Worm (Caenorhabditis elegans) whole organism, late embryonic: ENCODE data around the gene casy-1.

Experiments
- C38D4.7 ChIP-seq: fragments of 200-800 bp; sonication (Bioruptor generic); optimal IDR thresholded peaks from 2 replicates; lab custom pipeline; 2018; ENCODE audit warnings: mild to moderate bottlenecking, missing genetic modification characterization, moderate library complexity, missing compliant biosample characterization
- F13H6.1 ChIP-seq: sonication (generic microtip); optimal IDR thresholded peaks from 2 replicates; lab custom pipeline; 2016; ENCODE audit warnings: missing genetic modification characterization, missing compliant biosample characterization
- K09A11.1 ChIP-seq: sonication (generic microtip); optimal IDR thresholded peaks from 2 replicates; lab custom pipeline; 2017; ENCODE audit warnings: antibody characterized with exemption, mild to moderate bottlenecking, missing genetic modification characterization, missing compliant biosample characterization; ENCODE audit not compliant: insufficient read depth
- ahr-1 ChIP-seq: sonication (generic microtip); optimal IDR thresholded peaks from 2 replicates; lab custom pipeline; 2016; ENCODE audit warnings: missing genetic modification characterization, missing compliant biosample characterization
- ama-1 ChIP-seq: fragments of 150-350 bp; optimal IDR thresholded peaks from 2 replicates; lab custom pipeline; 2014
- ceh-14 ChIP-seq: sonication (generic microtip); optimal IDR thresholded peaks from 2 replicates; lab custom pipeline; 2016; ENCODE audit warnings: missing genotype, missing genetic modification characterization, missing compliant biosample characterization
- ceh-18 ChIP-seq: sonication (generic microtip); optimal IDR thresholded peaks from 2 replicates; lab custom pipeline; 2016; ENCODE audit warnings: missing genetic modification characterization, missing compliant biosample characterization
- ceh-19 ChIP-seq: fragments of 200-800 bp; sonication (Bioruptor generic); optimal IDR thresholded peaks from 2 replicates; lab custom pipeline; 2018; ENCODE audit warnings: mild to moderate bottlenecking, missing genetic modification characterization, missing compliant biosample characterization
- ceh-2 ChIP-seq: sonication (generic microtip); optimal IDR thresholded peaks from 2 replicates; lab custom pipeline; 2016; ENCODE audit warnings: missing genotype, missing genetic modification characterization, missing compliant biosample characterization
- ceh-22 ChIP-seq: sonication (generic microtip); optimal IDR thresholded peaks from 2 replicates; lab custom pipeline; 2017; ENCODE audit warnings: missing biosample characterization, missing genetic modification characterization
- ceh-24 ChIP-seq: sonication (generic microtip); optimal IDR thresholded peaks from 2 replicates; lab custom pipeline; 2016; ENCODE audit warnings: mild to moderate bottlenecking, missing genetic modification characterization, missing compliant biosample characterization
- ceh-31 ChIP-seq: sonication (generic microtip); optimal IDR thresholded peaks from 2 replicates; lab custom pipeline; 2016; ENCODE audit warnings: missing genetic modification characterization, missing compliant biosample characterization
- ceh-34 ChIP-seq: sonication (generic microtip); optimal IDR thresholded peaks from 2 replicates; lab custom pipeline; 2016; ENCODE audit warnings: mild to moderate bottlenecking, missing genetic modification characterization, missing compliant biosample characterization
- ceh-9 ChIP-seq: sonication (generic microtip); optimal IDR thresholded peaks from 2 replicates; lab custom pipeline; 2016; ENCODE audit warnings: mild to moderate bottlenecking, missing genetic modification characterization, inconsistent platforms, missing compliant biosample characterization
- che-1 ChIP-seq: sonication (generic microtip); optimal IDR thresholded peaks from 2 replicates; lab custom pipeline; 2016; ENCODE audit warnings: mild to moderate bottlenecking, missing genetic modification characterization, missing compliant biosample characterization
- dmd-4 ChIP-seq: sonication (generic microtip); optimal IDR thresholded peaks from 2 replicates; lab custom pipeline; 2016; ENCODE audit warnings: borderline replicate concordance, missing genetic modification characterization, missing compliant biosample characterization
- dve-1 ChIP-seq: sonication (generic microtip); optimal IDR thresholded peaks from 2 replicates; lab custom pipeline; 2017; ENCODE audit warnings: antibody characterized with exemption, mild to moderate bottlenecking, missing genetic modification characterization, missing compliant biosample characterization
- elt-4 ChIP-seq: sonication (generic microtip); optimal IDR thresholded peaks from 2 replicates; lab custom pipeline; 2016; ENCODE audit warnings: missing genetic modification characterization, missing compliant biosample characterization
- ets-4 ChIP-seq: sonication (generic microtip); optimal IDR thresholded peaks from 2 replicates; lab custom pipeline; 2016; ENCODE audit warnings: missing genetic modification characterization, missing compliant biosample characterization
- fax-1 ChIP-seq: sonication (generic microtip); optimal IDR thresholded peaks from 2 replicates; lab custom pipeline; 2016; ENCODE audit warnings: missing genotype, missing genetic modification characterization, missing compliant biosample characterization
- fkh-10 ChIP-seq: fragments of 150-350 bp; optimal IDR thresholded peaks from 2 replicates; lab custom pipeline; 2014; ENCODE audit warnings: missing biosample characterization, missing genetic modification reagents, missing genetic modification characterization
- hlh-30 ChIP-seq: sonication (generic microtip); optimal IDR thresholded peaks from 2 replicates; lab custom pipeline; 2017; ENCODE audit warnings: antibody characterized with exemption, missing genetic modification characterization, missing compliant biosample characterization; ENCODE audit not compliant: insufficient read depth
- lin-11 ChIP-seq: fragments of 200-800 bp; sonication (Bioruptor generic); optimal IDR thresholded peaks from 2 replicates; lab custom pipeline; 2018; ENCODE audit warnings: mild to moderate bottlenecking, missing genetic modification characterization, missing compliant biosample characterization
- nfya-1 ChIP-seq: sonication (generic microtip); optimal IDR thresholded peaks from 2 replicates; lab custom pipeline; 2017; ENCODE audit warnings: missing genetic modification characterization, mild to moderate bottlenecking, missing compliant biosample characterization, antibody characterized with exemption, moderate library complexity
- npax-4 ChIP-seq: sonication (generic microtip); optimal IDR thresholded peaks from 2 replicates; lab custom pipeline; 2016; ENCODE audit warnings: missing genetic modification characterization, missing compliant biosample characterization
- pag-3 ChIP-seq: sonication (generic microtip); optimal IDR thresholded peaks from 2 replicates; lab custom pipeline; 2016; ENCODE audit warnings: missing compliant biosample characterization, missing genetic modification characterization, borderline replicate concordance
- pat-9 ChIP-seq: fragments of 200-800 bp; sonication (Bioruptor generic); optimal IDR thresholded peaks from 2 replicates; lab custom pipeline; 2018; ENCODE audit warnings: mild to moderate bottlenecking, missing genetic modification characterization, moderate library complexity, missing compliant biosample characterization
- pax-1 ChIP-seq: fragments of 150-350 bp; optimal IDR thresholded peaks from 2 replicates; lab custom pipeline; 2014; ENCODE audit warnings: missing biosample characterization, missing genetic modification characterization
- pqm-1 ChIP-seq: sonication (generic microtip); optimal IDR thresholded peaks from 2 replicates; lab custom pipeline; 2016; ENCODE audit warnings: missing genetic modification characterization, missing compliant biosample characterization
- rnt-1 ChIP-seq: sonication (generic microtip); optimal IDR thresholded peaks from 2 replicates; lab custom pipeline; 2016; ENCODE audit warnings: missing genetic modification characterization, missing compliant biosample characterization
- sdc-2 ChIP-seq: sonication (generic microtip); optimal IDR thresholded peaks from 2 replicates; lab custom pipeline; 2016; ENCODE audit warnings: missing genotype, missing genetic modification characterization, missing compliant biosample characterization
- sox-2 ChIP-seq: fragments of 200-800 bp; sonication (Bioruptor generic); IDR thresholded peaks from 2 replicates; pipeline ENCODE4 v1.3.6; 2022; ENCODE audit warnings: missing genetic modification reagents, missing genetic modification characterization, missing compliant biosample characterization
- tbx-2 ChIP-seq: sonication (generic microtip); optimal IDR thresholded peaks from 2 replicates; lab custom pipeline; 2016; ENCODE audit warnings: missing genetic modification characterization, missing compliant biosample characterization
- tbx-7 ChIP-seq: sonication (generic microtip); optimal IDR thresholded peaks from 2 replicates; lab custom pipeline; 2016; ENCODE audit warnings: missing genotype, missing genetic modification characterization, missing compliant biosample characterization
- unc-3 ChIP-seq, 2 experiments: fragments of 200-800 bp in 1 of 2; sonication (Bioruptor generic) in 1 of 2; sonication (generic microtip) in 1 of 2; conservative IDR thresholded peaks in 1 of 2; optimal IDR thresholded peaks in 1 of 2; 2 replicates each; pipeline versions ENCODE4 v1.3.6 to Lab custom; 2016 to 2022; ENCODE audit warnings: missing compliant biosample characterization in 2 of 2, missing genetic modification characterization in 2 of 2, missing genetic modification reagents in 1 of 2
- unc-42 ChIP-seq: sonication (generic microtip); optimal IDR thresholded peaks from 2 replicates; lab custom pipeline; 2016; ENCODE audit warnings: missing genotype, missing genetic modification characterization, missing compliant biosample characterization
- zip-5 ChIP-seq: sonication (generic microtip); optimal IDR thresholded peaks from 2 replicates; lab custom pipeline; 2016; ENCODE audit warnings: missing genetic modification characterization, missing compliant biosample characterization
- ztf-16 ChIP-seq: sonication (generic microtip); optimal IDR thresholded peaks from 2 replicates; lab custom pipeline; 2017; ENCODE audit warnings: missing genetic modification characterization, missing compliant biosample characterization

The casy-1 gene

DNA sequence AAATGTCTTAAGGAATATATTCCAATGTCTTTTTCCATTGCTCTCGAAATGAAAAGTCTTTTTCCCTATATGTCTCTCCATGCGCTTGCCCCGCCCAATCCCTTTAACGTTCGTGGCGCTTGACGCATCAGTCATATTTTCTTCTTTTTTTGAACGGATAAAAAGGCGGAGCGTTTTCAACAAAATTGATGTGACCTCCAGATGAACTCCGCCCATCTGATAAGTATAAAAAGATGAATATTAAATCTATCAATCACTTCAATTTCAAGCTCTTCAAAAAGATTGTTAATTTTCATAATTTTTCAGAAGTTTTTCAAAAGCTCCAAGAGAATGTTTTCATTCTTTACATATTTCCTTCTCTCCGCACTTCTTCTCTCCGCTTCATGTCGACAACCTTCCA is 39.6 kb upstream of the casy-1 start, which contains the start of gene ins-4:
Gene ins-4, plus strand, starts transcription at position 301 of the 400 bp plus-strand sequence.
- no peak for TF ChIP-seq ceh-19 (GFP tag; lab: Kevin White, UChicago)
- no peak for TF ChIP-seq dve-1 (tag; lab: Kevin White, UChicago)
- no peak for TF ChIP-seq F13H6.1 (tag; lab: Kevin White, UChicago)
- no peak for TF ChIP-seq pax-1 (tag; lab: Kevin White, UChicago)
- TF ChIP-seq hlh-30, result no peak
- TF ChIP-seq ama-1 (lab: Kevin White, UChicago), result no peak
- TF ChIP-seq ceh-31 (tag; lab: Kevin White, UChicago), result no peak
- TF ChIP-seq zip-5 (tag; lab: Kevin White, UChicago), result no peak
- TF ChIP-seq ceh-34, result no peak
- TF ChIP-seq npax-4 (tag; lab: Kevin White, UChicago), result no peak

DNA sequence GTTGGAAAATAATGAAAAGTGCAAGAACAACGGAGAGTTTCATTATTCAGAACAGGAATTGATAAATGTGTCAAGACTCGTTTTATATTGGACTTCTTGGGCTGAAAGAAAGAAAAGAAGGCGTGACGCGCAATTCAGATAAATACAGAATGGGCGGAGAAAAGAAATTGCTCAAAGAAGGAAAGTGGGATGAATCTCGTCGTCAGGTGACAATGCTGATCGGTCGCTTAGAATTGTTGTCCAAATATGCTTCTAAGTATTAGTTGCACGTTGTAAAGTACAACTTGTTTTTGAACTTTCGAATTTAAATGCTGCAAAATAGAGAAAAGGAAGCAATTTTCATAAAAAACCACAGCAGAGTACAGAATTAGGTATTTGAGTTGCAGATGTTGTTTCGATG is 34.2 kb upstream of the casy-1 start, which contains the start of gene ins-3:
Gene ins-3, minus strand, starts transcription at position 101 of the 400 bp plus-strand sequence.
- TF ChIP-seq pag-3 (tag; lab: Kevin White, UChicago) (no peak), zip-5 (tag; lab: Kevin White, UChicago) (no peak), dmd-4 (tag; lab: Kevin White, UChicago) (no peak), unc-3 (GFP tag; conservative IDR thresholded peaks at IDR 0.05; lab: Robert Waterston, UW) (no peak), unc-3 (tag; optimal IDR thresholded peaks at IDR 0.05; lab: Kevin White, UChicago) (no peak), ceh-24 (tag; lab: Kevin White, UChicago) (no peak), lin-11 (tag; lab: Kevin White, UChicago) (no peak), K09A11.1 (tag; lab: Kevin White, UChicago) (no peak), ets-4 (no peak), fkh-10 (GFP tag; lab: Kevin White, UChicago) (no peak), C38D4.7 (GFP tag; lab: Kevin White, UChicago) (no peak)

DNA sequence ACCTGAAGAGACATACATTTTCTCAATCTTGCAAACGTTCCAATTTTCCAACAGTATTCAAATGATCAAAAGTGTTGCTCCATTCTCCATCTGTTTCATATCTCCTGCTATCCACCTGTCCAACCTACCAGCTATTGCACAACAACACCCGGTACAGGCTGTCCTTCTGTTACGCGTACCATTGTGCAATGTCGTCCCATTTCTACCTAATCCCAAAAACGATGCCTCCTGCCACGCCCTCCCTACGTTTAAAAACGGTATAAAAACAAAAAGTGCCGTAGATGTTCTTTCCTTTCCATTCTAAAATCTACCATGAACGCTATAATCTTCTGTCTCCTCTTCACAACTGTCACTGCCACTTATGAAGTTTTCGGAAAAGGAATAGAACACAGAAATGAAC is 31.7 kb upstream of the casy-1 start, which contains the start of gene ins-2:
Gene ins-2, plus strand, starts transcription at position 301 of the 400 bp plus-strand sequence.
- TF ChIP-seq ceh-14 (tag; lab: Kevin White, UChicago) (no peak), ceh-18 (tag; lab: Kevin White, UChicago) (no peak), ceh-22 (tag; lab: Kevin White, UChicago) (no peak), unc-42 (tag; lab: Kevin White, UChicago) (no peak), pat-9 (no peak), tbx-7 (tag; lab: Kevin White, UChicago) (no peak), ztf-16 (no peak), pax-1 (tag; lab: Kevin White, UChicago) (no peak), nfya-1 (tag; lab: Kevin White, UChicago) (no peak), ceh-2 (tag; lab: Kevin White, UChicago) (no peak), ceh-9 (tag; lab: Kevin White, UChicago) (no peak), ahr-1 (tag; lab: Kevin White, UChicago) (no peak)

DNA sequence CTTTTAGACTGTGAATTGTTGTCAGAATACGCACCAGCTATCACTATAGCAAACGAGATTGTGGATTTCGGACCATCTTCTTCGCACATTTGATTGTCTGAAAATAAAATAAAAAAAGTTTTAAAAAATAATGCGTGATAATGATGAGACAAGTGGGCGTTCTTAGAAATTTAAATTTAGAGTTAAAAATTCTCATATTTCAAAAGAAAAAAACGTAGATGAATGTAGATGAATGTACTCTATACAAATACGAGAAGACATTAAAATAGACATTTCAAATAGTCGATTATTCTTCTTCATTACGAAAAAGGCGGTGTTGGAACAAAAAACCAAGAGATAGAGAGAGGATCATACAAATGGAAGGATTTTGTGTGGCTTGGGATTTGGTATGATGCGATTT is 18.4 kb upstream of the casy-1 start, which contains the start of gene B0034.5:
Gene B0034.5, minus strand, starts transcription at position 101 of the 400 bp plus-strand sequence.
- TF ChIP-seq tbx-2 (tag; lab: Kevin White, UChicago) (no peak), npax-4 (tag; lab: Kevin White, UChicago) (no peak)

DNA sequence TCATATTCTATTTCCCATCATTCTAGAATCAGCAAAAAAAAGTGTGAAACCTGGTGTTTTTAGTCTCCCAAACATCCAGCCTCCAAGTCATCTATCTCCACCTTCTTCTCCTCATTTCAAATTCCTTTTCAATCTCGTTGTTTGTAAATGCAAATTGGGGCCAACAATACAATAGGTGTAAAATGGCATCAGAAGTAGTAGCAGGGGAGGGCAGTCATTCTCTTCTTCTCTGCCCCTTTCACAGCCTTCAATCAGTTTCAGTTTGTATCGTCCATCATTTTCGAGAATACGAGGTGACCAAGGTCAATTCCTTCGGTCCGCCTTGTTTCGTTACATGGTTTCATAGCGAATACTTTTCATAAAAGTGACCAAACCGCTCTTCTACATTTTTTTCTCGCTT is 12.8 kb upstream of the casy-1 start, which contains the start of gene B0034.4:
Gene B0034.4, minus strand, starts transcription at position 229 of the 400 bp plus-strand sequence.
- TF ChIP-seq ceh-31 (tag; lab: Kevin White, UChicago) (no peak), ceh-18 (tag; lab: Kevin White, UChicago) (no peak), ceh-19 (GFP tag; lab: Kevin White, UChicago) (no peak), sdc-2 (no peak), elt-4 (no peak), che-1 (no peak), ahr-1 (tag; lab: Kevin White, UChicago) (no peak), pag-3 (tag; lab: Kevin White, UChicago) (no peak), dve-1 (tag; lab: Kevin White, UChicago) (no peak), pqm-1 (tag; lab: Kevin White, UChicago) (no peak), rnt-1 (tag; lab: Kevin White, UChicago) (no peak), ceh-9 (tag; lab: Kevin White, UChicago) (no peak), fax-1 (tag; lab: Kevin White, UChicago) (no peak), sox-2 (no peak)
